Worm (Caenorhabditis elegans) whole organism, early embryonic: ENCODE data around the gene srx-88.

Experiments used
- B0310.2 ChIP-seq: sonication (generic microtip); optimal IDR thresholded peaks from 2 replicates; lab custom pipeline; 2016; ENCODE audit warnings: mild to moderate bottlenecking, missing genetic modification characterization, missing compliant biosample characterization
- F13C5.2 ChIP-seq: sonication (generic microtip); optimal IDR thresholded peaks from 2 replicates; lab custom pipeline; 2017; ENCODE audit warnings: mild to moderate bottlenecking, missing genetic modification characterization, inconsistent platforms, missing compliant biosample characterization
- aly-1 ChIP-seq: sonication (generic microtip); optimal IDR thresholded peaks from 2 replicates; lab custom pipeline; 2016; ENCODE audit warnings: missing genetic modification characterization, missing compliant biosample characterization
- ama-1 ChIP-seq: fragments of 150-350 bp; optimal IDR thresholded peaks from 2 replicates; lab custom pipeline; 2014
- ceh-13 ChIP-seq: fragments of 200-800 bp; sonication (Bioruptor generic); optimal IDR thresholded peaks from 2 replicates; lab custom pipeline; 2018; ENCODE audit warnings: mild to moderate bottlenecking, missing genetic modification characterization, missing compliant biosample characterization
- ceh-36 ChIP-seq: sonication (generic microtip); optimal IDR thresholded peaks from 2 replicates; lab custom pipeline; 2016; ENCODE audit warnings: missing genetic modification characterization, inconsistent platforms, missing compliant biosample characterization
- ets-7 ChIP-seq: sonication (generic microtip); optimal IDR thresholded peaks from 2 replicates; lab custom pipeline; 2016; ENCODE audit warnings: missing genotype, missing genetic modification characterization, missing compliant biosample characterization
- flt-1 ChIP-seq: fragments of 200-800 bp; sonication (Bioruptor generic); IDR thresholded peaks from 2 replicates; pipeline ENCODE4 v1.3.6; 2022; ENCODE audit warnings: missing genetic modification characterization, missing compliant biosample characterization
- hmbx-1 ChIP-seq: sonication (generic microtip); optimal IDR thresholded peaks from 2 replicates; lab custom pipeline; 2016; ENCODE audit warnings: mild to moderate bottlenecking, missing genetic modification characterization, missing compliant biosample characterization
- hmg-4 ChIP-seq: fragments of 200-800 bp; sonication (Bioruptor generic); optimal IDR thresholded peaks from 2 replicates; lab custom pipeline; 2018; ENCODE audit warnings: mild to moderate bottlenecking, missing genetic modification characterization, missing compliant biosample characterization
- hnd-1 ChIP-seq: sonication (generic microtip); optimal IDR thresholded peaks from 2 replicates; lab custom pipeline; 2016; ENCODE audit warnings: missing genetic modification characterization, missing compliant biosample characterization
- pes-1 ChIP-seq: fragments of 200-800 bp; sonication (Bioruptor generic); IDR thresholded peaks from 2 replicates; pipeline ENCODE4 v1.3.6; 2022; ENCODE audit warnings: missing genetic modification reagents, missing genetic modification characterization, missing compliant biosample characterization
- scrt-1 ChIP-seq: fragments of 200-800 bp; sonication (Bioruptor generic); IDR thresholded peaks from 2 replicates; pipeline ENCODE4 v1.3.6; 2022; ENCODE audit warnings: missing genetic modification characterization, missing compliant biosample characterization
- sea-1 ChIP-seq: fragments of 200-800 bp; sonication (Bioruptor generic); conservative IDR thresholded peaks from 2 replicates; pipeline ENCODE4 v1.3.6; 2022; ENCODE audit warnings: missing genetic modification characterization, missing compliant biosample characterization
- tbx-11 ChIP-seq: fragments of 200-800 bp; sonication (Bioruptor generic); IDR thresholded peaks from 2 replicates; pipeline ENCODE4 v1.3.6; 2022; ENCODE audit warnings: missing genetic modification characterization, missing compliant biosample characterization
- tbx-37 ChIP-seq: fragments of 200-800 bp; sonication (Bioruptor generic); conservative IDR thresholded peaks from 2 replicates; pipeline ENCODE4 v1.3.6; 2022; ENCODE audit warnings: missing genetic modification reagents, missing genetic modification characterization, missing compliant biosample characterization
- tra-4 ChIP-seq: sonication (generic microtip); optimal IDR thresholded peaks from 2 replicates; lab custom pipeline; 2017; ENCODE audit warnings: missing genetic modification characterization, missing compliant biosample characterization

Gene srx-88

ce11 chrV:11583212-11583611, at the start of gene srx-88:
Gene srx-88 (plus strand): TSS chrV:11583512.
- TF ChIP-seq ets-7 (tag; lab: Kevin White, UChicago) (no peak), F13C5.2 (tag; lab: Kevin White, UChicago) (no peak), hmg-4 (GFP tag; lab: Kevin White, UChicago) (no peak), sea-1 (GFP tag; lab: Robert Waterston, UW) (no peak)

- TF ChIP-seq pes-1 (GFP tag; lab: Robert Waterston, UW) (no peak), F13C5.2 (tag; lab: Kevin White, UChicago) (no peak), sea-1 (GFP tag; lab: Robert Waterston, UW) (no peak), ceh-13 (GFP tag; lab: Kevin White, UChicago) (no peak), tbx-37 (GFP tag; lab: Robert Waterston, UW) (no peak), aly-1 (tag; lab: Kevin White, UChicago) (no peak), flt-1 (GFP tag; lab: Robert Waterston, UW) (no peak), tbx-11 (no peak)
Measured at ce11 chrV:11534495-11535189, 48.7 kb upstream of the srx-88 start.

ce11 chrV:11535504-11536062, 47.7 kb upstream of the srx-88 start:
- no peak for TF ChIP-seq tbx-11
- TF ChIP-seq hnd-1 (tag; lab: Kevin White, UChicago), result no peak
- TF ChIP-seq sea-1 (GFP tag; lab: Robert Waterston, UW), result no peak
- no peak for TF ChIP-seq scrt-1 (GFP tag; lab: Robert Waterston, UW)

- TF ChIP-seq hmg-4 (GFP tag; lab: Kevin White, UChicago) (no peak), flt-1 (GFP tag; lab: Robert Waterston, UW) (no peak), tra-4 (tag; lab: Kevin White, UChicago) (no peak), hmbx-1 (tag; lab: Kevin White, UChicago) (no peak), F13C5.2 (tag; lab: Kevin White, UChicago) (no peak), ama-1 (lab: Kevin White, UChicago) (no peak), pes-1 (GFP tag; lab: Robert Waterston, UW) (no peak), ceh-13 (GFP tag; lab: Kevin White, UChicago) (no peak), aly-1 (tag; lab: Kevin White, UChicago) (no peak), tbx-11 (no peak), sea-1 (GFP tag; lab: Robert Waterston, UW) (no peak)
Measured at ce11 chrV:11536667-11537066, 46.6 kb upstream of the srx-88 start.

- TF ChIP-seq hmg-4 (GFP tag; lab: Kevin White, UChicago), result no peak
- TF ChIP-seq pes-1 (GFP tag; lab: Robert Waterston, UW), result no peak
- TF ChIP-seq ama-1 (lab: Kevin White, UChicago), result no peak
- TF ChIP-seq ceh-13 (GFP tag; lab: Kevin White, UChicago), result no peak
- no peak for TF ChIP-seq scrt-1 (GFP tag; lab: Robert Waterston, UW)
Measured at ce11 chrV:11539502-11539901, 43.8 kb upstream of the srx-88 start.

- TF ChIP-seq flt-1 (GFP tag; lab: Robert Waterston, UW) (no peak), B0310.2 (tag; lab: Kevin White, UChicago) (no peak), F13C5.2 (tag; lab: Kevin White, UChicago) (no peak), tbx-11 (no peak), sea-1 (GFP tag; lab: Robert Waterston, UW) (no peak), ama-1 (lab: Kevin White, UChicago) (no peak), tra-4 (tag; lab: Kevin White, UChicago) (no peak)
Measured at ce11 chrV:11541284-11541683, 42.0 kb upstream of the srx-88 start.

- TF ChIP-seq hnd-1 (tag; lab: Kevin White, UChicago), result no peak
- TF ChIP-seq F13C5.2 (tag; lab: Kevin White, UChicago), result no peak
- no peak for TF ChIP-seq ceh-13 (GFP tag; lab: Kevin White, UChicago)
- no peak for TF ChIP-seq pes-1 (GFP tag; lab: Robert Waterston, UW)
- TF ChIP-seq B0310.2 (tag; lab: Kevin White, UChicago), result no peak
- no peak for TF ChIP-seq scrt-1 (GFP tag; lab: Robert Waterston, UW)
- no peak for TF ChIP-seq ceh-36 (tag; lab: Kevin White, UChicago)
- TF ChIP-seq tra-4 (tag; lab: Kevin White, UChicago), result no peak
- no peak for TF ChIP-seq sea-1 (GFP tag; lab: Robert Waterston, UW)
- no peak for TF ChIP-seq tbx-11
- TF ChIP-seq tbx-37 (GFP tag; lab: Robert Waterston, UW), result no peak
- no peak for TF ChIP-seq ama-1 (lab: Kevin White, UChicago)
- no peak for TF ChIP-seq hmg-4 (GFP tag; lab: Kevin White, UChicago)
- TF ChIP-seq ets-7 (tag; lab: Kevin White, UChicago), result no peak
- no peak for TF ChIP-seq hmbx-1 (tag; lab: Kevin White, UChicago)
- TF ChIP-seq aly-1 (tag; lab: Kevin White, UChicago), result no peak
- no peak for TF ChIP-seq flt-1 (GFP tag; lab: Robert Waterston, UW)
Measured at ce11 chrV:11543564-11543963, 39.7 kb upstream of the srx-88 start, which contains the start of gene F38B7.2. Gene F38B7.2 (plus strand): TSS chrV:11543963.

ce11 chrV:11545227-11545626, 38.1 kb upstream of the srx-88 start, which contains the start of gene F38B7.10:
Gene F38B7.10 (plus strand): TSS chrV:11545527.
- TF ChIP-seq ceh-13 (GFP tag; lab: Kevin White, UChicago) (no peak), F13C5.2 (tag; lab: Kevin White, UChicago) (no peak), hmbx-1 (tag; lab: Kevin White, UChicago) (no peak), B0310.2 (tag; lab: Kevin White, UChicago) (no peak), sea-1 (GFP tag; lab: Robert Waterston, UW) (no peak), tra-4 (tag; lab: Kevin White, UChicago) (no peak), ama-1 (lab: Kevin White, UChicago) (no peak), hnd-1 (tag; lab: Kevin White, UChicago) (no peak)
